Worm (Caenorhabditis elegans) whole organism, L3 larva: Measurements from ENCODE around the gene srxa-2.

ENCODE experiments used
- aly-2 ChIP-seq: fragments of 150-350 bp; optimal IDR thresholded peaks from 2 replicates; lab custom pipeline; 2014; ENCODE audit warnings: missing biosample characterization, missing genetic modification characterization
- nhr-43 ChIP-seq: sonication (generic microtip); optimal IDR thresholded peaks from 2 replicates; lab custom pipeline; 2016; ENCODE audit warnings: mild to moderate bottlenecking, missing genetic modification characterization, missing compliant biosample characterization; ENCODE audit not compliant: poor library complexity, severe bottlenecking
- nhr-76 ChIP-seq: fragments of 150-350 bp; sonication (generic microtip); optimal IDR thresholded peaks from 5 replicates; lab custom pipeline; 2014; ENCODE audit warnings: missing biosample characterization, missing genetic modification characterization
- pha-4 ChIP-seq: fragments of 150-350 bp; optimal IDR thresholded peaks from 2 replicates; lab custom pipeline; 2014; ENCODE audit warnings: missing biosample characterization, missing genetic modification reagents, missing genetic modification characterization
- tbx-2 ChIP-seq: sonication (generic microtip); optimal IDR thresholded peaks from 2 replicates; lab custom pipeline; 2016; ENCODE audit warnings: mild to moderate bottlenecking, missing genetic modification characterization, missing compliant biosample characterization

ce11 chrIV:9384826-9385225 is 38.4 kb upstream of the srxa-2 start, which contains the start of gene C10C5.7:
- TF ChIP-seq nhr-43 (tag; lab: Kevin White, UChicago) (no peak), aly-2 (no peak), tbx-2 (tag; lab: Kevin White, UChicago) (no peak), pha-4 (tag; lab: Kevin White, UChicago) (no peak), nhr-76 (tag; lab: Kevin White, UChicago) (no peak)
